Worm (Caenorhabditis elegans): ENCODE measurements around the gene F44E5.4.

F44E5.4 gene

DNA sequence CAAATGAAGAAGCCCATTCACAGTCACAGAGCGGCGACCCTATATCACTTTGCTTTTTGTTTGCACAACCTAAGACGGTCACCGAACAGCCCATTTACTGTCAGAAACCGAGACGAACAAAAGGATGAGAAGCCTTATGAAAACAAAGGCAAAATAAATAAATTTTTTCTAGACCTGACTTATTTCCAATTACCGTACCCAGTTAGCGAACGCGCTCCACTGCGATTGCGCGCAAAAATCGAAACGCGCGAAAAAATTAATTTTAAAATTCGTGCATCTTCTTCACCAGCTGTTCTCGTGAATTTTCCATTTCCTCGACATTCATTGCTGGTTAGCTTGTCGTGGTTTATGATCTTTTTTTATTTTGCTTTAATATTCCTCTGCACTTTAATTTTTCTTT, 23.4 kb upstream of the F44E5.4 start, which contains the start of gene F43G6.16 (continued):
- TF ChIP-seq unc-62 (GFP tag; optimal IDR thresholded peaks at IDR 0.05) (no peak), hlh-12 (tag; optimal IDR thresholded peaks at IDR 0.05) (no peak), F49E8.2 (tag; optimal IDR thresholded peaks at IDR 0.05; ENCODE audit: insufficient read depth) (peak; percentile 95), chd-7 (tag; optimal IDR thresholded peaks at IDR 0.05) (no peak), ceh-91 (GFP tag; IDR thresholded peaks at IDR 0.05) (peak; percentile 97), lin-26 (GFP tag; IDR thresholded peaks at IDR 0.05) (no peak), nhr-90 (tag; optimal IDR thresholded peaks at IDR 0.05) (no peak), madf-6 (GFP tag; IDR thresholded peaks at IDR 0.05) (peak; percentile 100), F23B12.7 (tag; optimal IDR thresholded peaks at IDR 0.05; ENCODE audit: insufficient read depth) (peak; percentile 74), lir-1 (GFP tag; conservative IDR thresholded peaks at IDR 0.05) (peak; percentile 77), ceh-79 (tag; optimal IDR thresholded peaks at IDR 0.05) (no peak), cebp-1 (GFP tag; IDR thresholded peaks at IDR 0.05) (no peak), cebp-1 (tag; optimal IDR thresholded peaks at IDR 0.05) (no peak), hrde-1 (tag; optimal IDR thresholded peaks at IDR 0.05; ENCODE audit: borderline replicate concordance) (peak; percentile 87), snpc-1.3 (tag; optimal IDR thresholded peaks at IDR 0.05; ENCODE audit: insufficient read depth) (peak; percentile 64), zim-3 (tag; optimal IDR thresholded peaks at IDR 0.05) (no peak), lin-40 (tag; optimal IDR thresholded peaks at IDR 0.05) (no peak), pbrm-1 (GFP tag; IDR thresholded peaks at IDR 0.05) (peak; percentile 77), ceh-58 (GFP tag; IDR thresholded peaks at IDR 0.05) (no peak), attf-6 (GFP tag; IDR thresholded peaks at IDR 0.05) (peak; percentile 73; the same call in 1 of the 2 replicates), attf-5 (GFP tag; optimal IDR thresholded peaks at IDR 0.05) (no peak), C06A6.2 (GFP tag; conservative IDR thresholded peaks at IDR 0.05) (no peak), Y56A3A.18 (GFP tag; IDR thresholded peaks at IDR 0.05) (no peak), B0019.2 (GFP tag; conservative IDR thresholded peaks at IDR 0.05) (peak; percentile 73), lsl-1 (GFP tag; optimal IDR thresholded peaks at IDR 0.05) (peak; percentile 99), rpc-1 (optimal IDR thresholded peaks at IDR 0.05) (no peak), rpc-1 (tag; optimal IDR thresholded peaks at IDR 0.05) (peak; percentile 12), athp-1 (tag; optimal IDR thresholded peaks at IDR 0.05) (peak; percentile 51), aptf-3 (GFP tag; IDR thresholded peaks at IDR 0.05) (no peak), ZK185.1 (tag; optimal IDR thresholded peaks at IDR 0.05; ENCODE audit: poor library complexity, severe bottlenecking) (no peak)

DNA sequence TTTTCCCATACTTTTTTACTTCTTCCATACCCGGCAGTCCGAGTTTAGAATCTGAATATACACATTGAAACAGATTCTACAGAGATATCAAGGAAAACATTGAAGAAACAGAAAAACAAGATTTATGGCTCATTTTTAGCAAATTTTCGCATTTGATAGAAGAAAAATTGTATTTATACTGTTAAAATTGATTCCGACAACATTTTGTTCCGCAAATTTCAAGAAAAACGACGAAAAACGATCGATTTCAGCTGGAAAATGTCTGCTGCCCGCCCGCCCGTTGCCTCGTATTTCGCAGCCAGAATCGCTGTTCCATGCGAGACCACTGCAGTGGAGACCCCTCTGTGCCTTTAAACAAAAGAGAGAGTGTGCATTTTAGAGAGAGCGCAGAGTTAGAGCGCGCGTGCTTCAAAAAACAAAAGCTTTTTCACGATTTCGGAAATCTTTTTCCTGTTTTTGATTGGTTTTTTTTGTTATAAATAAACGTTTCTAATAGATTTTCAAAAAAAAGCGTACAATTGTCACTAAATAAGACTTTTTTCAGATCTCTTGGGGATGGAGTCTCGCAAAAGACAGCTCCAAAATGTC, 18.9 kb upstream of the F44E5.4 start, which contains the start of the genes patr-1 and dna-2:
Gene patr-1, minus strand, starts transcription at position 51 of the 588 bp plus-strand sequence.
Gene dna-2, plus strand, starts transcription at position 538 of the 588 bp plus-strand sequence.
- TF ChIP-seq snpc-1.1 (tag; optimal IDR thresholded peaks at IDR 0.05; ENCODE audit: insufficient read depth) (peak; percentile 29), Y53F4B.3 (GFP tag; IDR thresholded peaks at IDR 0.05) (no peak), snpc-3.4 (tag; optimal IDR thresholded peaks at IDR 0.05) (peak; percentile 12), nfyb-1 (GFP tag; IDR thresholded peaks at IDR 0.05) (no peak), mcd-1 (GFP tag; IDR thresholded peaks at IDR 0.05) (peak; percentile 61), K11D2.4 (GFP tag; IDR thresholded peaks at IDR 0.05) (no peak), madf-6 (GFP tag; IDR thresholded peaks at IDR 0.05) (peak; percentile 57), dox-1 (GFP tag; IDR thresholded peaks at IDR 0.05) (peak; percentile 80), bed-1 (GFP tag; IDR thresholded peaks at IDR 0.05) (no peak), D2030.7 (GFP tag; IDR thresholded peaks at IDR 0.05) (peak; percentile 43), lin-35 (GFP tag; optimal IDR thresholded peaks at IDR 0.05) (peak in 1 of 3 experiments; percentile 50), lin-40 (tag; optimal IDR thresholded peaks at IDR 0.05) (no peak), hmg-1.2 (GFP tag; IDR thresholded peaks at IDR 0.05) (peak; percentile 95), tbp1 (GFP tag; optimal IDR thresholded peaks at IDR 0.05) (peak; percentile 1), ceh-100 (GFP tag; IDR thresholded peaks at IDR 0.05) (no peak), F39B2.1 (GFP tag; IDR thresholded peaks at IDR 0.05) (no peak), nhr-120 (GFP tag; IDR thresholded peaks at IDR 0.05) (no peak), madf-8 (GFP tag; conservative IDR thresholded peaks at IDR 0.05) (no peak), egl-18 (GFP tag; IDR thresholded peaks at IDR 0.05) (no peak), F33H1.4 (GFP tag; IDR thresholded peaks at IDR 0.05) (peak; percentile 82), F23B12.7 (tag; optimal IDR thresholded peaks at IDR 0.05; ENCODE audit: insufficient read depth) (peak; percentile 63)

All from whole organism, young adult.